Worm (Caenorhabditis elegans) whole organism, L2 larva: Measurements from ENCODE around the gene mrps-7.

Experiments used
- F13H6.1 ChIP-seq: sonication (generic microtip); optimal IDR thresholded peaks from 2 replicates; lab custom pipeline; 2016; ENCODE audit warnings: missing genetic modification characterization, missing compliant biosample characterization
- ama-1 ChIP-seq: fragments of 150-350 bp; optimal IDR thresholded peaks from 2 replicates; lab custom pipeline; 2018; ENCODE audit warnings: inconsistent platforms
- ceh-82 ChIP-seq: fragments of 150-350 bp; optimal IDR thresholded peaks from 2 replicates; lab custom pipeline; 2014; ENCODE audit warnings: missing biosample characterization, missing genetic modification characterization
- lin-11 ChIP-seq: fragments of 150-350 bp; sonication (generic microtip); optimal IDR thresholded peaks from 2 replicates; lab custom pipeline; 2014; ENCODE audit warnings: missing biosample characterization, missing genetic modification characterization, inconsistent platforms, mixed read lengths
- lin-13 ChIP-seq: fragments of 150-350 bp; optimal IDR thresholded peaks from 2 replicates; lab custom pipeline; 2014; ENCODE audit warnings: missing biosample characterization, missing genetic modification reagents, missing genetic modification characterization
- lsy-2 ChIP-seq, 2 experiments: fragments of 150-350 bp in 1 of 2; sonication (generic microtip) in 1 of 2; optimal IDR thresholded peaks; 2 replicates each; lab custom pipeline; 2014 to 2017; ENCODE audit warnings: missing biosample characterization in 2 of 2, missing genetic modification characterization in 2 of 2
- nhr-12 ChIP-seq: fragments of 150-350 bp; optimal IDR thresholded peaks from 2 replicates; lab custom pipeline; 2014; ENCODE audit warnings: missing biosample characterization, missing genetic modification characterization
- unc-55 ChIP-seq: fragments of 150-350 bp; sonication (generic microtip); optimal IDR thresholded peaks from 3 replicates; lab custom pipeline; 2014; ENCODE audit warnings: missing biosample characterization, missing genetic modification reagents, missing genetic modification characterization
- ztf-11 ChIP-seq: sonication (generic microtip); optimal IDR thresholded peaks from 2 replicates; lab custom pipeline; 2017; ENCODE audit warnings: missing biosample characterization, missing genetic modification characterization

DNA sequence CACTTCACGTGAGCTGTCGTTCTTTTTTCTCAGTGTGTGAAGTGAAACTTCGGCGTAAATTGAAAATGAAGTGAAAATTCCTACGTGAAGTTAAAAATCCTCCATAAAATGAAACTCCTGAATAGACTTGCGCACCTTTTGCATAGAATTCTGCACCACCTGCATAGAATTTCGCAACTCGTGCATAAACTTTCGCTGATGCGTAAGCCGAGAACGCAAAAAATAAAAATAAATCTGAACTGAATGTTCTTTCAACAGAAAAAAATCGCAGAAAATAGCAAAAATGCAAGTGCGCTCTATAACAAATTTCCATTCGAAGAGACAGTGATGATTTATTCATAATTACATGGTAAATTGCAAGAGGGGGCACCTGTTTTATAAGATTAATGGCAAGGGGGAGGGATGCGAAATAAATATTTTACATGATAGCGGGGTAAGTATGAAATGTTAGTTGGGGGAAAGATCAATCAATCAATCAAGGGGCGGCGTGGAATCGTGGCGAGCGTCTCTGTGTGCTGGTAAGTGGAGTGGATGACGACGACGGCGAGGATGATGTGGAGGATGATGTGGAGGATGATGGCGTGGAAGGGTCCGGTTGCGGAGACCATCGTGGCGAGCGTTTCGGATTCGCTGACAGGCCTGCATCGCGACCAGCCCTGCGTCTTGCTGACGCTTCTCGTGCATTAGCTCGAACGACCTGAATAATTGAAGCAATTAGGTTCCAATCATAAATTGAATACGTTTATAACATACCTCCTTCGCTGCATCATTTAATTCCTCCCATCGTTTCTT, 5.9 kb upstream of the mrps-7 start, which contains the start of gene Y57G11C.36:
- TF ChIP-seq nhr-12 (tag; lab: Kevin White, UChicago) (no peak), ztf-11 (tag; lab: Kevin White, UChicago) (no peak), ama-1 (no peak), lin-11 (no peak), unc-55 (GFP tag; lab: Kevin White, UChicago) (no peak), lsy-2 (tag; optimal IDR thresholded peaks at IDR 0.05; lab: Kevin White, UChicago) (no peak), ceh-82 (no peak), lin-13 (GFP tag; lab: Kevin White, UChicago) (no peak), F13H6.1 (tag; lab: Kevin White, UChicago) (no peak)
